Worm (Caenorhabditis elegans): ENCODE measurements around the gene F18E3.10.

F18E3.10 gene

DNA sequence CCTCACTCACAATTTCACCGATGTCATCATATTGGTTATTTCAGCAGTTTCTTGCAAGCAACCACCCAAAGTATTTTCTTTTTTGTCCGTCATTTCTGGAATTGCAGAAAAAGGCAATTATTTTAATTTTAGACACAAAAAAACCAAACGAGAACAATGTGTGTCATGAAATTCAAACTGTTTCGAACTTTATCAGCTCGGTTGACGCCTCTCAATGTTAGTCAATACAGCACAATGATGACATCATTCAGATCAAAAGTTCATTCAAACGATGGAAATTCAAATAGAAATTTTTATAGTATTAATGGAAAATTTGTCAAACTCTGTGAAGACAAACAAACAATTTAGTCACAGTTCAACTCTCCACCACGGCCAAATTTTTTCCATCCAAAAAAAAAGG is 32.3 kb downstream of the F18E3.10 start, which contains the start of gene fbxa-105:
fbxa-105 (minus strand) TSS at position 97 of the 400 bp plus-strand sequence.
- TF ChIP-seq efl-1 (optimal IDR thresholded peaks at IDR 0.05), result no peak
- TF ChIP-seq efl-1 (GFP tag; optimal IDR thresholded peaks at IDR 0.05 in 1 of 2), result peak in 1 of 2 experiments; percentile 19
- TF ChIP-seq mdl-1 (tag; optimal IDR thresholded peaks at IDR 0.05), result no peak
- no peak for TF ChIP-seq hlh-17 (GFP tag; optimal IDR thresholded peaks at IDR 0.05; ENCODE audit: borderline replicate concordance)
- peak; percentile 3 for TF ChIP-seq elt-2 (tag; optimal IDR thresholded peaks at IDR 0.05)
- no peak for TF ChIP-seq ces-1 (GFP tag; optimal IDR thresholded peaks at IDR 0.05)
- no peak for TF ChIP-seq unc-30 (tag; optimal IDR thresholded peaks at IDR 0.05)
- no peak for TF ChIP-seq hpl-2 (GFP tag; optimal IDR thresholded peaks at IDR 0.05)

DNA sequence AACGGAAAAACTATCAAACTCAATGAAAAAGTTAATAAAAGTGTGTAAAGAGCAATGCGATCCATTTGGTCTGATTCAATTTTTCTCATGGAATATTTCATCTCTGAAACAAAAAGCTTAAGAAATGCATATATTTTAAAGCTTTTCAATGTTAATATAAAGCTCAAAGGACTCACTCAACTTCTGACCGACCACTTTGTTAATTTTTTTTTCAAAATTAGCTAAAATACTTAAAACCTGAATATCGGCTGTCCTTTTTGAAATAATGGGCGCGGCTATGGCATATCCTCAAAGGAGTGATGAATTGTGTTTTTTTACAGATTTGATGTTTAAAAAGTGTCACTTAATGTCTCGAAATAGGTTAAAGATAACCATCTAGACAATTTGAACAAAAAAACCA is 34.5 kb downstream of the F18E3.10 start, which contains the start of gene C02H6.1:
C02H6.1 (minus strand) TSS at position 101 of the 400 bp plus-strand sequence.
- no peak for TF ChIP-seq nhr-28 (tag; optimal IDR thresholded peaks at IDR 0.05)
- no peak for TF ChIP-seq nhr-84 (tag; optimal IDR thresholded peaks at IDR 0.05)
- no peak for TF ChIP-seq ets-5 (GFP tag; IDR thresholded peaks at IDR 0.05)
- no peak for TF ChIP-seq hlh-4 (tag; optimal IDR thresholded peaks at IDR 0.05)
- no peak for TF ChIP-seq nhr-12 (tag; optimal IDR thresholded peaks at IDR 0.05)
- no peak for TF ChIP-seq unc-30 (tag; optimal IDR thresholded peaks at IDR 0.05)
- TF ChIP-seq dpl-1 (GFP tag; optimal IDR thresholded peaks at IDR 0.05), result no peak
- no peak for TF ChIP-seq mab-9 (GFP tag; IDR thresholded peaks at IDR 0.05)

DNA sequence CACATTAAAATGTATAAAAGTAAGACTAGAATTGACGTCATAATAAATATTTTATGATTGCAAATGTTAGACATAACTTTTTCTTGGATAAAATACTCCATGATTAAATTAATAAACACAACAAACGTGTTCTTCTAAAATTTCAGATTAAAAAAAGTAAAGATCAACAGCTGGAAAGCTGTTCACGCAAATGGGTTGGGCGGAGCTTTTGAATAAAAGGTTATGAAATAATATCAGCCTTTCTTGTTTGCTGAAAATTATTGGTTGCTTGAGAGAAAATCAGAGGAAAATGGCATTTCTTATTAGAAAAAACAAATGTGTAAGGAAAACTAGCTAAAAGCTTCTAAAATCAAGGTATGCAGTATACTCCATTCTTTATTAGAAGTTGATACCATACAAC is 36.5 kb downstream of the F18E3.10 start, which contains the start of gene C02H6.3:
C02H6.3 (minus strand) TSS at position 101 of the 400 bp plus-strand sequence.
- TF ChIP-seq pqm-1 (tag; optimal IDR thresholded peaks at IDR 0.05), result no peak
- no peak for TF ChIP-seq ceh-63 (GFP tag; optimal IDR thresholded peaks at IDR 0.05)
- TF ChIP-seq nhr-237 (tag; optimal IDR thresholded peaks at IDR 0.05), result no peak
- TF ChIP-seq pax-3 (tag; optimal IDR thresholded peaks at IDR 0.05), result no peak
- TF ChIP-seq hlh-17 (GFP tag; optimal IDR thresholded peaks at IDR 0.05; ENCODE audit: borderline replicate concordance), result no peak
- no peak for TF ChIP-seq ceh-82 (tag; optimal IDR thresholded peaks at IDR 0.05)
- TF ChIP-seq nhr-28 (tag; optimal IDR thresholded peaks at IDR 0.05), result no peak
- no peak for TF ChIP-seq nhr-77 (tag; optimal IDR thresholded peaks at IDR 0.05)
- no peak for TF ChIP-seq isw-1 (GFP tag; IDR thresholded peaks at IDR 0.05)
- TF ChIP-seq alr-1 (tag; optimal IDR thresholded peaks at IDR 0.05; ENCODE audit: borderline replicate concordance), result no peak
- no peak for TF ChIP-seq nhr-19 (GFP tag; conservative IDR thresholded peaks at IDR 0.05)
- no peak for TF ChIP-seq ztf-4 (tag; optimal IDR thresholded peaks at IDR 0.05)
- no peak for TF ChIP-seq sup-37 (GFP tag; optimal IDR thresholded peaks at IDR 0.05)
- TF ChIP-seq aha-1 (tag; optimal IDR thresholded peaks at IDR 0.05), result no peak
- TF ChIP-seq egl-13 (tag; optimal IDR thresholded peaks at IDR 0.05), result no peak
- TF ChIP-seq tbx-2 (tag; optimal IDR thresholded peaks at IDR 0.05), result no peak
- TF ChIP-seq nhr-11 (tag; optimal IDR thresholded peaks at IDR 0.05), result no peak
- TF ChIP-seq lin-35 (GFP tag; optimal IDR thresholded peaks at IDR 0.05), result no peak

DNA sequence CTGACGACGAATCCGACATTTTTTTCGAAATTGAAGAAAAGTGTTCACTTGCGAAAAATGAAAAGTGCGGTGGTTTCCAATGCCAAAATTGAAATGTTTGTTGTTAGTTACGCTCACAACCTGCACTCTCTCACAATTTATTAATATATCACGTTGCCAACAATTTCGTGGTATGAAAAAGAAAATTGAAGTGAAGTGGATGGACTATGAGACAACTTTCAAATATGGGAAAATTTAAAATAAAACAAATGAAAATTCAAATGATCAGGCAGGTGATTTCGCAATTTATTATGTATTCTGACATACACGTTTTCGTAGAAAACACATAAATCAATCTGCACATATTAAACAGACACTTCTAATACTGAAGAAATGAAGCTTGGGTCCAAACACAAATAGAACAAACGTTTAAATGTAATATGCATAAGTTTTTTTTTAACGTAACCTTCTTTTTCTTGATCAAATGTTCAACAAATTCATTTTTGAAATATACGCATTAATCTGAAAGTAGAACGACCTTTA is 38.1 kb downstream of the F18E3.10 start, which contains the start of gene srp-6:
srp-6 (minus strand) TSS at position 51 of the 522 bp plus-strand sequence.
- TF ChIP-seq unc-98 (GFP tag; IDR thresholded peaks at IDR 0.05) (no peak), lin-14 (GFP tag; optimal IDR thresholded peaks at IDR 0.05) (peak; percentile 37), swsn-7 (tag; optimal IDR thresholded peaks at IDR 0.05) (no peak), fkh-8 (tag; optimal IDR thresholded peaks at IDR 0.05) (peak; percentile 42), nhr-71 (tag; optimal IDR thresholded peaks at IDR 0.05) (peak; percentile 47), blmp-1 (tag; optimal IDR thresholded peaks at IDR 0.05) (peak; percentile 35), hlh-4 (tag; optimal IDR thresholded peaks at IDR 0.05) (peak; percentile 57), hlh-17 (GFP tag; optimal IDR thresholded peaks at IDR 0.05; ENCODE audit: borderline replicate concordance) (no peak), aha-1 (tag; optimal IDR thresholded peaks at IDR 0.05) (no peak), efl-1 (optimal IDR thresholded peaks at IDR 0.05) (no peak), efl-1 (GFP tag; optimal IDR thresholded peaks at IDR 0.05 in 1 of 2) (peak in 1 of 2 experiments; percentile 5)
